Worm (Caenorhabditis elegans) whole organism, early embryonic: Measurements from ENCODE around the gene col-85.

Experiments
- ama-1 ChIP-seq: fragments of 150-350 bp; optimal IDR thresholded peaks from 2 replicates; lab custom pipeline; 2014
- ceh-13 ChIP-seq: fragments of 200-800 bp; sonication (Bioruptor generic); optimal IDR thresholded peaks from 2 replicates; lab custom pipeline; 2018; ENCODE audit warnings: mild to moderate bottlenecking, missing genetic modification characterization, missing compliant biosample characterization
- flt-1 ChIP-seq: fragments of 200-800 bp; sonication (Bioruptor generic); IDR thresholded peaks from 2 replicates; pipeline ENCODE4 v1.3.6; 2022; ENCODE audit warnings: missing genetic modification characterization, missing compliant biosample characterization

DNA sequence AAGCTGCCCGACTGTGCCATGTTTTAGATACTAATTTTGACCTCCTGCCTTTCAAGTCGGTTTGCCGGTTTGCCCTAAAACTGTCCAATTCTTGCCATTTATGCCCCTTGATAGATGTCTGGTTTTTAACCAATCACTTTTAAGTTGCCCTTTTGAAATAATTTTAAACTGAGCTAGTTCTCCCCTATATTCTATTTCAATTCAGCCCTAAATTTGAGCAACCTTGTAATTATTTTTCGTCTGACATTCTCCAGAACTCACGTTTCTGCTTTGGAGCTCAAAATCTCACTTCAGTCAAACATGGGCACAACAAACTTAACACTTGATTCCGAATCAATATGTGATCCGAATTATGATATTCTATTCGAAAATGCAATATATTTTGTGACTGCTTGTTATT, 21.5 kb downstream of the col-85 start, which contains the start of gene srg-17:
- TF ChIP-seq ama-1 (no peak), flt-1 (no peak), ceh-13 (GFP tag; lab: Kevin White, UChicago) (no peak)
